Worm (Caenorhabditis elegans): Measurements from ENCODE around the gene tbx-32.

The tbx-32 gene

DNA sequence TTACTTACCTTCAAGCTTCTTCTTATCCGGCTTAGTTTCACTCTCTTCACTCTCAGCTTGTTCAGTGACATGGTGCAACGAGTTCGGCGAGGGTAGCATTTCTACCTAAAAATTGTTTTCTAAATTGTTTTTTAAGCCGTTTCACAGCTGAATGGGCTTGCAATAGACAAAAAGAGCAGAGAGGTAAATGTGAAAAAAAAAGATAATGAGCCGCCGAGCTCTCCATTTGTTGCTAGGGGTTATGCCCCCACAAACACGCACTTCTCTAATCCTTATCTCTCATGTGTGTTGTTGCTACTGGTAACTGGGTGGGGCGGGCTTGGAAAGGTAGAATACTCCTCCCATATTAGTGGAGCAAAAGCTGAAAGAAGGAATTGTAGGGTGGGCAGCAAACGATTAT lies 48.5 kb downstream of the tbx-32 start, which contains the start of gene C36C9.5:
Gene C36C9.5 (minus strand): TSS at position 101 of the 400 bp plus-strand sequence.
- TF ChIP-seq fkh-2 (tag; optimal IDR thresholded peaks at IDR 0.05) (no peak), lin-39 (tag; optimal IDR thresholded peaks at IDR 0.05) (no peak), eor-1 (tag; optimal IDR thresholded peaks at IDR 0.05) (no peak)

DNA sequence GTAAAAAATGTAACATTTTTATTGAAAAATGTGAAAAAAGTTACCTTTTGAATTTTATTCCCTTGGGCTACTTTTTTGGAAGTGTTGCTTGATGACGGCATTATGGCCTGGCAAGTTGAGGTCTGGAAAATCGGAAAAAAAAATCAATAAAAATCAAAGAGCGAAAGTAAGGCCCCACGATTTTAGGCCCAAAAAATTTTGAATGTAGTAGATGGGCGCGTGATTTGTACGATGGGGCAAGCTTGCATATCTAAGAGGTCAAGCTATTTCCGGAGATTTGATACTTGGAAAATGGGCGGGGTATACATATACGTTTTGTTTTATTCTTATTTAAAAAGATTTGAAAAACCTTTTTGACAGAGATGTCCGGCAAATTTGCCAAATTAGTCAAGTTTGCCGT lies 51.2 kb downstream of the tbx-32 start, which contains the start of gene F07G6.5:
Gene F07G6.5 (minus strand): TSS at position 101 of the 400 bp plus-strand sequence.
- TF ChIP-seq pha-4 (tag; optimal IDR thresholded peaks at IDR 0.05): no peak
- TF ChIP-seq lin-15B (tag; optimal IDR thresholded peaks at IDR 0.05): no peak
- no peak for TF ChIP-seq nfya-1 (tag; optimal IDR thresholded peaks at IDR 0.05; ENCODE audit: insufficient read depth)
- no peak for TF ChIP-seq ceh-16 (tag; optimal IDR thresholded peaks at IDR 0.05)
- no peak for TF ChIP-seq jun-1 (tag; optimal IDR thresholded peaks at IDR 0.05)
- TF ChIP-seq hmg-11 (tag; optimal IDR thresholded peaks at IDR 0.05): no peak

Data from whole organism, L3 larva.